Fruit fly (Drosophila melanogaster) whole organism, embryonic: Measurements from ENCODE around the gene vkg.

Experiments
- Abd-B ChIP-seq: fragments of 200-800 bp; sonication (Bioruptor generic); optimal IDR thresholded peaks from 2 replicates; lab custom pipeline; 2018; ENCODE audit warnings: missing biosample characterization, mild to moderate bottlenecking, missing genetic modification characterization, moderate library complexity
- Bgb ChIP-seq: fragments of 200-800 bp; sonication (Bioruptor generic); IDR thresholded peaks from 2 replicates; pipeline ENCODE4 v1.3.6; 2022; ENCODE audit warnings: missing biosample characterization, missing genetic modification characterization; ENCODE audit not compliant: partially characterized antibody
- CG11560 ChIP-seq: fragments of 200-800 bp; sonication (Bioruptor generic); IDR thresholded peaks from 3 replicates; pipeline ENCODE4 v1.3.6; 2022; ENCODE audit warnings: missing biosample characterization, missing genetic modification characterization
- CG13424 ChIP-seq: fragments of 200-800 bp; sonication (Bioruptor generic); optimal IDR thresholded peaks from 2 replicates; lab custom pipeline; 2019; ENCODE audit warnings: missing biosample characterization, mild to moderate bottlenecking, missing genetic modification characterization, moderate library complexity
- CG15073 ChIP-seq: fragments of 200-800 bp; sonication (Bioruptor generic); optimal IDR thresholded peaks from 2 replicates; lab custom pipeline; 2016; ENCODE audit warnings: missing biosample characterization, missing genetic modification characterization
- CG17829 ChIP-seq: fragments of 200-800 bp; optimal IDR thresholded peaks from 2 replicates; lab custom pipeline; 2019; ENCODE audit warnings: missing biosample characterization, mild to moderate bottlenecking, missing genetic modification characterization, moderate library complexity
- CG18599 ChIP-seq: fragments of 200-800 bp; sonication (Bioruptor generic); optimal IDR thresholded peaks from 3 replicates; lab custom pipeline; 2017; ENCODE audit warnings: missing biosample characterization, missing genetic modification characterization, mild to moderate bottlenecking, moderate library complexity, missing genetic modification reagents
- CG30403 ChIP-seq: fragments of 200-800 bp; sonication (Bioruptor generic); optimal IDR thresholded peaks from 3 replicates; lab custom pipeline; 2016; ENCODE audit warnings: missing biosample characterization, missing genetic modification characterization
- CG31365 ChIP-seq: fragments of 200-800 bp; sonication (Bioruptor generic); optimal IDR thresholded peaks from 2 replicates; lab custom pipeline; 2018; ENCODE audit warnings: missing biosample characterization, mild to moderate bottlenecking, missing genetic modification characterization
- CG3163 ChIP-seq: fragments of 200-800 bp; sonication (Bioruptor generic); optimal IDR thresholded peaks from 3 replicates; lab custom pipeline; 2016; ENCODE audit warnings: missing biosample characterization, missing genetic modification characterization
- CG32772 ChIP-seq: fragments of 200-800 bp; sonication (Bioruptor generic); IDR thresholded peaks from 2 replicates; pipeline ENCODE4 v1.3.6; 2022; ENCODE audit warnings: missing biosample characterization, missing genetic modification characterization
- CG34224 ChIP-seq: fragments of 200-800 bp; sonication (Bioruptor generic); IDR thresholded peaks from 3 replicates; pipeline ENCODE4 v1.3.6; 2022; ENCODE audit warnings: missing biosample characterization, missing genetic modification characterization; ENCODE audit not compliant: partially characterized antibody
- CG3726 ChIP-seq: fragments of 200-800 bp; sonication (Bioruptor generic); IDR thresholded peaks from 3 replicates; pipeline ENCODE4, ENCODE4 v1.3.6; 2022; ENCODE audit warnings: missing biosample characterization, missing genetic modification characterization
- CG4282 ChIP-seq: fragments of 200-800 bp; sonication (Bioruptor generic); optimal IDR thresholded peaks from 2 replicates; lab custom pipeline; 2016; ENCODE audit warnings: missing biosample characterization, missing genetic modification characterization
- CG4328 ChIP-seq: fragments of 200-800 bp; sonication (Bioruptor generic); optimal IDR thresholded peaks from 3 replicates; lab custom pipeline; 2017; ENCODE audit warnings: missing biosample characterization, missing genetic modification reagents, missing genetic modification characterization
- CG4617 ChIP-seq: fragments of 200-800 bp; sonication (Bioruptor generic); optimal IDR thresholded peaks from 3 replicates; lab custom pipeline; 2016; ENCODE audit warnings: missing biosample characterization, missing genetic modification characterization, borderline replicate concordance
- CG6272 ChIP-seq: fragments of 200-800 bp; sonication (Bioruptor generic); IDR thresholded peaks from 2 replicates; pipeline ENCODE4 v1.3.6; 2022; ENCODE audit warnings: missing biosample characterization, missing genetic modification characterization
- CG7928 ChIP-seq: fragments of 200-800 bp; sonication (Bioruptor generic); optimal IDR thresholded peaks from 2 replicates; lab custom pipeline; 2017; ENCODE audit warnings: missing biosample characterization, mild to moderate bottlenecking, missing genetic modification characterization
- CG9609 ChIP-seq: fragments of 200-800 bp; sonication (Bioruptor generic); optimal IDR thresholded peaks from 3 replicates; lab custom pipeline; 2016; ENCODE audit warnings: missing biosample characterization, missing genetic modification characterization
- CG9817 ChIP-seq: fragments of 200-800 bp; sonication (Bioruptor generic); optimal IDR thresholded peaks from 2 replicates; lab custom pipeline; 2018; ENCODE audit warnings: missing biosample characterization, mild to moderate bottlenecking, missing genetic modification characterization, moderate library complexity
- Dad ChIP-seq: fragments of 200-800 bp; sonication (Bioruptor generic); optimal IDR thresholded peaks from 3 replicates; lab custom pipeline; 2016; ENCODE audit warnings: missing biosample characterization, missing genetic modification characterization
- Dek ChIP-seq: fragments of 200-800 bp; sonication (Bioruptor generic); optimal IDR thresholded peaks from 3 replicates; lab custom pipeline; 2019; ENCODE audit warnings: missing biosample characterization, mild to moderate bottlenecking, missing genetic modification characterization, moderate library complexity
- Dp ChIP-seq: fragments of 200-800 bp; sonication (Bioruptor generic); optimal IDR thresholded peaks from 2 replicates; lab custom pipeline; 2018; ENCODE audit warnings: missing biosample characterization, mild to moderate bottlenecking, missing genetic modification characterization, moderate library complexity
- Hr3 ChIP-seq: fragments of 200-800 bp; sonication (Bioruptor generic); optimal IDR thresholded peaks from 3 replicates; lab custom pipeline; 2016; ENCODE audit warnings: missing biosample characterization, missing genetic modification characterization
- Lhr ChIP-seq: fragments of 200-800 bp; sonication (Bioruptor generic); optimal IDR thresholded peaks from 3 replicates; lab custom pipeline; 2017; ENCODE audit warnings: mild to moderate bottlenecking, missing biosample characterization, missing genetic modification reagents, missing genetic modification characterization
- MESR4 ChIP-seq: fragments of 200-800 bp; sonication (Bioruptor generic); optimal IDR thresholded peaks from 2 replicates; lab custom pipeline; 2018; ENCODE audit warnings: missing biosample characterization, mild to moderate bottlenecking, missing genetic modification characterization, moderate library complexity
- Scr ChIP-seq: fragments of 200-800 bp; sonication (Bioruptor generic); IDR thresholded peaks from 2 replicates; pipeline ENCODE4 v1.3.6; 2022; ENCODE audit warnings: missing biosample characterization, missing genetic modification characterization; ENCODE audit not compliant: partially characterized antibody
- Sox102F ChIP-seq: fragments of 200-800 bp; sonication (Bioruptor generic); optimal IDR thresholded peaks from 2 replicates; lab custom pipeline; 2018; ENCODE audit warnings: missing biosample characterization, mild to moderate bottlenecking, missing genetic modification characterization, moderate library complexity
- Sry-δ ChIP-seq: fragments of 200-800 bp; sonication (Bioruptor generic); optimal IDR thresholded peaks from 2 replicates; lab custom pipeline; 2016; ENCODE audit warnings: missing biosample characterization, missing genetic modification characterization
- ato ChIP-seq: fragments of 200-800 bp; sonication (Bioruptor generic); IDR thresholded peaks from 2 replicates; pipeline ENCODE4 v1.3.6; 2022; ENCODE audit warnings: missing biosample characterization, missing genetic modification characterization; ENCODE audit not compliant: partially characterized antibody
- chm ChIP-seq: fragments of 200-800 bp; sonication (Bioruptor generic); IDR thresholded peaks from 2 replicates; pipeline ENCODE4 v1.3.6; 2022; ENCODE audit warnings: missing biosample characterization, missing genetic modification characterization
- dmrt11E ChIP-seq: fragments of 200-800 bp; sonication (Bioruptor generic); optimal IDR thresholded peaks from 3 replicates; lab custom pipeline; 2018; ENCODE audit warnings: missing biosample characterization, mild to moderate bottlenecking, missing genetic modification characterization, moderate library complexity
- fu2 ChIP-seq: fragments of 200-800 bp; sonication (Bioruptor generic); optimal IDR thresholded peaks from 2 replicates; lab custom pipeline; 2016; ENCODE audit warnings: missing biosample characterization, missing genetic modification characterization
- gcm ChIP-seq: fragments of 200-800 bp; sonication (Bioruptor generic); optimal IDR thresholded peaks from 2 replicates; lab custom pipeline; 2019; ENCODE audit warnings: missing biosample characterization, mild to moderate bottlenecking, missing genetic modification characterization, moderate library complexity
- grau ChIP-seq: fragments of 200-800 bp; optimal IDR thresholded peaks from 3 replicates; lab custom pipeline; 2019; ENCODE audit warnings: missing biosample characterization, mild to moderate bottlenecking, missing genetic modification characterization, moderate library complexity
- grn ChIP-seq: fragments of 200-800 bp; sonication (Bioruptor generic); optimal IDR thresholded peaks from 3 replicates; lab custom pipeline; 2017; ENCODE audit warnings: missing biosample characterization, missing genetic modification characterization
- gro ChIP-seq: fragments of 200-800 bp; sonication (Bioruptor generic); optimal IDR thresholded peaks from 2 replicates; lab custom pipeline; 2016; ENCODE audit warnings: missing biosample characterization, missing genetic modification characterization
- ken ChIP-seq: fragments of 200-800 bp; sonication (Bioruptor generic); IDR thresholded peaks from 3 replicates; pipeline ENCODE4 v1.3.6; 2022; ENCODE audit warnings: missing biosample characterization, missing genetic modification characterization
- knrl ChIP-seq: fragments of 200-800 bp; sonication (Bioruptor generic); IDR thresholded peaks from 3 replicates; pipeline ENCODE4 v1.3.6; 2022; ENCODE audit warnings: missing biosample characterization, missing genetic modification characterization; ENCODE audit not compliant: partially characterized antibody
- luna ChIP-seq: fragments of 200-800 bp; sonication (Bioruptor generic); optimal IDR thresholded peaks from 2 replicates; lab custom pipeline; 2016; ENCODE audit warnings: missing biosample characterization, missing genetic modification characterization
- onecut ChIP-seq: fragments of 200-800 bp; sonication (Bioruptor generic); IDR thresholded peaks from 2 replicates; pipeline ENCODE4 v1.3.6; 2022; ENCODE audit warnings: missing biosample characterization, missing genetic modification characterization
- org-1 ChIP-seq: fragments of 200-800 bp; sonication (Bioruptor generic); optimal IDR thresholded peaks from 2 replicates; lab custom pipeline; 2017; ENCODE audit warnings: missing biosample characterization, missing genetic modification characterization
- pfk ChIP-seq: fragments of 200-800 bp; sonication (Bioruptor generic); optimal IDR thresholded peaks from 2 replicates; lab custom pipeline; 2018; ENCODE audit warnings: missing biosample characterization, mild to moderate bottlenecking, missing genetic modification characterization, moderate library complexity
- phol ChIP-seq: fragments of 200-800 bp; sonication (Bioruptor generic); optimal IDR thresholded peaks from 3 replicates; lab custom pipeline; 2018; ENCODE audit warnings: missing biosample characterization, mild to moderate bottlenecking, missing genetic modification characterization, moderate library complexity
- schlank ChIP-seq: fragments of 200-800 bp; sonication (Bioruptor generic); optimal IDR thresholded peaks from 2 replicates; lab custom pipeline; 2018; ENCODE audit warnings: missing biosample characterization, mild to moderate bottlenecking, missing genetic modification characterization
- sens ChIP-seq: fragments of 200-800 bp; sonication (Bioruptor generic); peaks from one replicate; lab custom pipeline; 2016; ENCODE audit warnings: missing biosample characterization, missing genetic modification characterization
- sug ChIP-seq: fragments of 200-800 bp; optimal IDR thresholded peaks from 2 replicates; lab custom pipeline; 2019; ENCODE audit warnings: missing biosample characterization, mild to moderate bottlenecking, missing genetic modification characterization, moderate library complexity
- trem ChIP-seq: fragments of 200-800 bp; optimal IDR thresholded peaks from 3 replicates; lab custom pipeline; 2019; ENCODE audit warnings: missing biosample characterization, mild to moderate bottlenecking, missing genetic modification characterization, moderate library complexity

The vkg gene

DNA sequence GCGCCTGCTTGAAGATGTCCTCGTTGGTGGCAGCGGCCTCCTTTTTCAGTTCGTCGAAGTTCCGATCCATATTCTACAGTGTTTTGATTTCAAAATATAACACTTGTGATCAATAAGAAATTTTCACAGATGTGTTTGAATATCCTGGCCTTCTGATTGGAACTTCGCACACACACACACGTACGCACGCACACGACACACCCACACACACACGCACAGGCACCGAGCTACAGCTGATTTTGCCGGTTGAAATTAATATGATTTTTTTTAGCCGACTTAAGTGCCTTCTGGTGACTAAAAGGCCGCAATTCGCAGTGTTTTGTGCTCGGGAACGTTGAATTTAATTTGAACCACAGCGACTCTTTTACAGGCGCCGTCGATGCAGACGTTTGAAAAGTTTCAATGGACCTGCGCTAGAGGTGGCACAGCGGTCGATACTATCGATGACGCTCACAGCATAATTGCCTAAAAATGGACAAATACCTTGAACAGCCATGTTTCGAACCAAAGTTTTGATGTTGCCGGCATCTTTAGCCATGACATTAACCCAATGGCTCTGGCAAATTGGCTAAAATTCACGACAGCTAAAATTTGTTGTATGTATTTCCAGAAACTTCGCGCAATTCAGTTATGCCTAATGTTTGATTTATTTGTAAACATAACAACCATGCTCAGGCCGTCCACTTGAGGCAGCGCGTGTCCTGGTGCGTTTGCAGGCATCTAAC lies 18.5 kb downstream of the vkg start, which contains the start of gene Rtnl1 (continued):
- TF ChIP-seq CG4282 (no peak), gro (GFP tag; lab: Kevin White, UChicago) (peak; percentile 84), sens (GFP tag; lab: Kevin White, UChicago) (peak; percentile 85), grau (tag; lab: Kevin White, UChicago) (peak; percentile 37), knrl (GFP tag; lab: Robert Waterston, UW) (peak; percentile 92), CG3163 (GFP tag; lab: Kevin White, UChicago) (no peak), dmrt11E (tag; lab: Kevin White, UChicago) (peak; percentile 18), MESR4 (GFP tag; lab: Kevin White, UChicago) (peak; percentile 77), CG32772 (GFP tag; lab: Robert Waterston, UW) (no peak), CG3726 (GFP tag; lab: Robert Waterston, UW) (no peak), schlank (tag; lab: Kevin White, UChicago) (no peak), Abd-B (GFP tag; lab: Kevin White, UChicago) (peak; percentile 67), CG7928 (GFP tag; lab: Kevin White, UChicago) (peak; percentile 49), Dad (GFP tag; lab: Kevin White, UChicago) (peak; percentile 20), Sox102F (GFP tag; lab: Kevin White, UChicago) (no peak), Sry-δ (GFP tag; lab: Kevin White, UChicago) (peak; percentile 100), phol (tag; lab: Kevin White, UChicago) (peak; percentile 81), CG4617 (peak; percentile 81), ato (GFP tag; lab: Robert Waterston, UW) (peak; percentile 67), Lhr (GFP tag; lab: Kevin White, UChicago) (peak; percentile 94), Scr (GFP tag; lab: Robert Waterston, UW) (peak; percentile 92), CG9609 (GFP tag; lab: Kevin White, UChicago) (peak; percentile 40), Bgb (GFP tag; lab: Robert Waterston, UW) (peak; percentile 95), Hr3 (GFP tag; lab: Kevin White, UChicago) (no peak), CG13424 (tag; lab: Kevin White, UChicago) (peak; percentile 28), CG4328 (GFP tag; lab: Kevin White, UChicago) (no peak), CG30403 (peak; percentile 35), ken (GFP tag; lab: Robert Waterston, UW) (no peak), CG17829 (tag; lab: Kevin White, UChicago) (peak; percentile 68), Dp (GFP tag; lab: Kevin White, UChicago) (peak; percentile 88), fu2 (no peak), CG6272 (GFP tag; lab: Robert Waterston, UW) (0 out of 2 replicates have a peak, but pooled peaks have one; percentile 46), CG34224 (GFP tag; lab: Robert Waterston, UW) (peak; percentile 90), org-1 (GFP tag; lab: Kevin White, UChicago) (no peak), CG9817 (tag; lab: Kevin White, UChicago) (peak; percentile 9), chm (GFP tag; lab: Robert Waterston, UW) (peak; percentile 48; the same call in 1 of the 2 replicates), CG18599 (GFP tag; lab: Kevin White, UChicago) (peak; percentile 30), Dek (tag; lab: Kevin White, UChicago) (peak; percentile 57), pfk (GFP tag; lab: Kevin White, UChicago) (no peak), grn (GFP tag; lab: Kevin White, UChicago) (no peak), CG15073 (no peak), CG31365 (tag; lab: Kevin White, UChicago) (peak; percentile 47), CG11560 (tag; lab: Robert Waterston, UW) (0 out of 3 replicates have a peak, but pooled peaks have one; percentile 9), trem (tag; lab: Kevin White, UChicago) (peak; percentile 81), luna (GFP tag; lab: Kevin White, UChicago) (peak; percentile 45), onecut (GFP tag; lab: Robert Waterston, UW) (0 out of 2 replicates have a peak, but pooled peaks have one; percentile 4), sug (tag; lab: Kevin White, UChicago) (peak; percentile 63), gcm (GFP tag; lab: Kevin White, UChicago) (peak; percentile 3)
